Fruit fly (Drosophila melanogaster) whole organism, embryonic: ENCODE results near the gene Prosbeta6.

Source experiments
- CG11560 ChIP-seq: fragments of 200-800 bp; sonication (Bioruptor generic); IDR thresholded peaks from 3 replicates; pipeline ENCODE4 v1.3.6; 2022; ENCODE audit warnings: missing biosample characterization, missing genetic modification characterization
- CG13624 ChIP-seq: fragments of 200-800 bp; sonication (Bioruptor generic); optimal IDR thresholded peaks from 2 replicates; lab custom pipeline; 2016; ENCODE audit warnings: missing biosample characterization, missing genetic modification characterization
- CG4360 ChIP-seq: fragments of 200-800 bp; sonication (Bioruptor generic); IDR thresholded peaks from 2 replicates; pipeline ENCODE4 v1.3.6; 2022; ENCODE audit warnings: missing biosample characterization, missing genetic modification characterization
- CG4424 ChIP-seq: fragments of 200-800 bp; sonication (Bioruptor generic); optimal IDR thresholded peaks from 3 replicates; lab custom pipeline; 2016; ENCODE audit warnings: missing biosample characterization, missing genetic modification characterization
- mam ChIP-seq: fragments of 200-800 bp; sonication (Bioruptor generic); optimal IDR thresholded peaks from 3 replicates; lab custom pipeline; 2016; ENCODE audit warnings: missing biosample characterization, missing genetic modification characterization
- nau ChIP-seq: fragments of 200-800 bp; sonication (Bioruptor generic); optimal IDR thresholded peaks from 3 replicates; lab custom pipeline; 2017; ENCODE audit warnings: missing biosample characterization, mild to moderate bottlenecking, missing genetic modification characterization, missing genetic modification reagents
- salm ChIP-seq: fragments of 200-800 bp; sonication (Bioruptor generic); optimal IDR thresholded peaks from 2 replicates; lab custom pipeline; 2018; ENCODE audit warnings: missing biosample characterization, mild to moderate bottlenecking, missing genetic modification characterization
- trh ChIP-seq: fragments of 200-800 bp; sonication (Bioruptor generic); optimal IDR thresholded peaks from 2 replicates; lab custom pipeline; 2016; ENCODE audit warnings: missing biosample characterization, missing genetic modification characterization

DNA sequence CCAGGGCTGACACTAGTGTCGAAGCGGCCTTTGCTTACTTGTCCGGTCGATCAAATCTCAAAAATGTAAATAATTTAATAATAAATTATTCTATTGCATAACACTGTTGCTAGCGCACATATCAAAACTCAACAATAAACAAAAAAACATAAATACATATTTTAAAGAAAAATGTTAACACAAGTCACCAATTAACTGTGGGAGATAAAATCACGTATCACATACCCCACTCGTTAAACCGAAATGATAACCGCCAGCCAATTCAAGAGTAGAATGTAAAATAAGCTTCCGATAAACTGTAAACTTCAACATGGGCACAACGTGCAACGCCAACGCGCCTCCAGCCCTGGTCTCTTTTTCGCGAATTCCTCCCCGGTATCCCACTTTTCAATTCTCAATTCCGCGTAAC lies 7.5 kb downstream of the Prosbeta6 start, which contains the start of gene Arts:
- TF ChIP-seq nau (GFP tag; lab: Kevin White, UChicago) (no peak), CG13624 (no peak), mam (GFP tag; lab: Kevin White, UChicago) (no peak), CG4360 (GFP tag; lab: Robert Waterston, UW) (no peak), CG4424 (peak; percentile 41), CG11560 (tag; lab: Robert Waterston, UW) (no peak), trh (GFP tag; lab: Kevin White, UChicago) (no peak), salm (tag; lab: Kevin White, UChicago) (no peak)
